Worm (Caenorhabditis elegans) whole organism, midembryonic: Measurements from ENCODE around the gene glc-4.

Experiments
- T22C8.4 ChIP-seq: fragments of 200-800 bp; sonication (Bioruptor generic); IDR thresholded peaks from 2 replicates; pipeline ENCODE4 v1.3.6; 2022; ENCODE audit warnings: missing genetic modification characterization, missing compliant biosample characterization
- cog-1 ChIP-seq: sonication (generic microtip); optimal IDR thresholded peaks from 2 replicates; lab custom pipeline; 2016; ENCODE audit warnings: missing genetic modification characterization, missing compliant biosample characterization
- flt-1 ChIP-seq: fragments of 200-800 bp; sonication (Bioruptor generic); IDR thresholded peaks from 2 replicates; pipeline ENCODE4 v1.3.6; 2022; ENCODE audit warnings: missing genetic modification characterization, missing compliant biosample characterization
- klf-2 ChIP-seq: fragments of 200-800 bp; sonication (Bioruptor generic); conservative IDR thresholded peaks from 2 replicates; pipeline ENCODE4 v1.3.6; 2022; ENCODE audit warnings: missing genetic modification reagents, missing genetic modification characterization, missing compliant biosample characterization
- med-1 ChIP-seq: sonication (generic microtip); optimal IDR thresholded peaks from 2 replicates; lab custom pipeline; 2017; ENCODE audit warnings: missing genetic modification characterization, mild to moderate bottlenecking, missing compliant biosample characterization, antibody characterized with exemption, missing genetic modification reagents; ENCODE audit not compliant: insufficient read depth
- tab-1 ChIP-seq: fragments of 200-800 bp; sonication (Bioruptor generic); IDR thresholded peaks from 2 replicates; pipeline ENCODE4 v1.3.6; 2022; ENCODE audit warnings: missing genetic modification characterization, missing compliant biosample characterization
- ztf-29 ChIP-seq: fragments of 200-800 bp; sonication (Bioruptor generic); IDR thresholded peaks from 2 replicates; pipeline ENCODE4 v1.3.6; 2022; ENCODE audit warnings: missing genetic modification reagents, missing genetic modification characterization, missing compliant biosample characterization

ce11 chrII:7200051-7200599, 25.4 kb upstream of the glc-4 start, which contains the start of gene pcrg-1:
- peak; percentile 74 for TF ChIP-seq cog-1 (tag; lab: Kevin White, UChicago)
- peak; percentile 92 for TF ChIP-seq T22C8.4 (GFP tag; lab: Robert Waterston, UW)
- peak; percentile 95 for TF ChIP-seq flt-1 (GFP tag; lab: Robert Waterston, UW)
- TF ChIP-seq med-1 (GFP tag; lab: Kevin White, UChicago): peak; percentile 61
- TF ChIP-seq klf-2 (GFP tag; lab: Robert Waterston, UW): peak; percentile 86
- peak; percentile 85 for TF ChIP-seq ztf-29 (GFP tag; lab: Robert Waterston, UW)
- peak; percentile 96 for TF ChIP-seq tab-1 (GFP tag; lab: Robert Waterston, UW)
